Fruit fly (Drosophila melanogaster): Measurements from ENCODE around the gene Abl.
A peak's percentile ranks its signal among the peaks of the same experiment; 100 is the strongest.

Gene Abl

DNA sequence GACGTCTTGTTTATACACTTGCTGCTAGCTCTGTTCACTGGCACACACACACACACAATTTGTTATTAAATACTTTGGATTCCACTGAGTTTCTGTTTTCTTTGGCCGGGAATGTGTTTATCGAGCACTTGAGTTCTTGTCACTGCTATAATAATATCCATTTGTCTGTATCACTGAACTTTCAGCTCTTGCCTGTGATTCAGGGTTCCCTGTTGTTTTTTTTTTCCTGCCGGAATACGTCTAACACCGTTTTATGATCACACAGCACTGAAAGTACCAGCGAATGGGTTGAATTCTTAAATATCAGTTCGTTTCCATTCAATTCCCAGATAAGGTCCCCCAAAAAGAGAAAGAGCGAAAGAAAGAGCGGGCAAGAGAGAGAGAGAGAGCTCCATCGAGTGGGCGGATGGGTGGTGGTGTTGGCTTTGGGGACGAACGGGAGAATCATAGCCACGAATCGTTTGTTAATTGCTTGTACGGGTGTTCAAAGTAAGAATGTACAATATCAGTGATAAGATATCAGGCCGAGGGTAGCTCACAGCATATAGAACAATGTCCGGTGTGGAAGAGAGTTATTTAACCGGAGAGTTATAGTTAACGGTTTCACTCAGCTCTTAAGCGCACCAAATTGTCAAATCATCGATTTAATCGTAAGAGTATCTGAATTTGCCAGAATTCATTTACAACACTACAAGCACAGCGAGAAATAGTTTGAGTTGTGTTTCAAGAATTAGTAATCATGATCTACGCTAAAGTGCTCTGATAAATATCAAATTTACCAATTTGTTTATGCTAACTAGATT, 20.2 kb upstream of the Abl start, which contains the start of gene Galphaf:
TSS of gene Galphaf (minus strand) at position 272 of the 803 bp plus-strand sequence.
- TF ChIP-seq ovo (GFP tag; optimal IDR thresholded peaks at IDR 0.05): no peak
- TF ChIP-seq CG14711 (tag; optimal IDR thresholded peaks at IDR 0.05): no peak
- no peak for TF ChIP-seq CG7045 (GFP tag; optimal IDR thresholded peaks at IDR 0.05)
- peak; percentile 3 for TF ChIP-seq CG12768 (GFP tag; optimal IDR thresholded peaks at IDR 0.05)
- no peak for TF ChIP-seq cnc (optimal IDR thresholded peaks at IDR 0.05)
- TF ChIP-seq kay (GFP tag; ENCODE audit: borderline replicate concordance): peak; percentile 40
- peak; percentile 16 for TF ChIP-seq CG33017 (tag; optimal IDR thresholded peaks at IDR 0.05)
- TF ChIP-seq toe (GFP tag; optimal IDR thresholded peaks at IDR 0.05): no peak
- no peak for TF ChIP-seq bab1 (GFP tag; optimal IDR thresholded peaks at IDR 0.05)
- no peak for TF ChIP-seq CG7101 (tag; optimal IDR thresholded peaks at IDR 0.05)
- TF ChIP-seq cic (GFP tag; optimal IDR thresholded peaks at IDR 0.05): peak; percentile 37
- no peak for TF ChIP-seq Hr96 (GFP tag; optimal IDR thresholded peaks at IDR 0.05)
- no peak for TF ChIP-seq tj (GFP tag; optimal IDR thresholded peaks at IDR 0.05)
- TF ChIP-seq CG11617 (GFP tag; optimal IDR thresholded peaks at IDR 0.05): no peak
- no peak for TF ChIP-seq Mnt (GFP tag; optimal IDR thresholded peaks at IDR 0.05)
- TF ChIP-seq pad (GFP tag; optimal IDR thresholded peaks at IDR 0.05): no peak
- TF ChIP-seq Crg-1 (GFP tag; optimal IDR thresholded peaks at IDR 0.05): no peak
- TF ChIP-seq Clk (GFP tag; optimal IDR thresholded peaks at IDR 0.05): no peak
- TF ChIP-seq CG5204 (GFP tag; optimal IDR thresholded peaks at IDR 0.05): peak; percentile 1
- TF ChIP-seq CG1620 (GFP tag; optimal IDR thresholded peaks at IDR 0.05): no peak

- peak; percentile 27 for TF ChIP-seq kay (GFP tag; ENCODE audit: borderline replicate concordance)
- no peak for TF ChIP-seq pad (GFP tag; optimal IDR thresholded peaks at IDR 0.05)
Measured at dm6 chr3L:16666429-16667005, 18.8 kb upstream of the Abl start.

dm6 chr3L:16664146-16664722, 16.6 kb upstream of the Abl start:
- TF ChIP-seq CG33017 (tag; optimal IDR thresholded peaks at IDR 0.05) (no peak), bab1 (GFP tag; optimal IDR thresholded peaks at IDR 0.05) (no peak), CG1620 (GFP tag; optimal IDR thresholded peaks at IDR 0.05) (no peak), CG11617 (GFP tag; optimal IDR thresholded peaks at IDR 0.05) (no peak), Crg-1 (GFP tag; optimal IDR thresholded peaks at IDR 0.05) (no peak), CG5204 (GFP tag; optimal IDR thresholded peaks at IDR 0.05) (no peak), Clk (GFP tag; optimal IDR thresholded peaks at IDR 0.05) (no peak), CG14711 (tag; optimal IDR thresholded peaks at IDR 0.05) (no peak), tj (GFP tag; optimal IDR thresholded peaks at IDR 0.05) (no peak), kay (GFP tag; ENCODE audit: borderline replicate concordance) (no peak), Hr96 (GFP tag; optimal IDR thresholded peaks at IDR 0.05) (no peak), CG12768 (GFP tag; optimal IDR thresholded peaks at IDR 0.05) (no peak), cic (GFP tag; optimal IDR thresholded peaks at IDR 0.05) (no peak)

DNA sequence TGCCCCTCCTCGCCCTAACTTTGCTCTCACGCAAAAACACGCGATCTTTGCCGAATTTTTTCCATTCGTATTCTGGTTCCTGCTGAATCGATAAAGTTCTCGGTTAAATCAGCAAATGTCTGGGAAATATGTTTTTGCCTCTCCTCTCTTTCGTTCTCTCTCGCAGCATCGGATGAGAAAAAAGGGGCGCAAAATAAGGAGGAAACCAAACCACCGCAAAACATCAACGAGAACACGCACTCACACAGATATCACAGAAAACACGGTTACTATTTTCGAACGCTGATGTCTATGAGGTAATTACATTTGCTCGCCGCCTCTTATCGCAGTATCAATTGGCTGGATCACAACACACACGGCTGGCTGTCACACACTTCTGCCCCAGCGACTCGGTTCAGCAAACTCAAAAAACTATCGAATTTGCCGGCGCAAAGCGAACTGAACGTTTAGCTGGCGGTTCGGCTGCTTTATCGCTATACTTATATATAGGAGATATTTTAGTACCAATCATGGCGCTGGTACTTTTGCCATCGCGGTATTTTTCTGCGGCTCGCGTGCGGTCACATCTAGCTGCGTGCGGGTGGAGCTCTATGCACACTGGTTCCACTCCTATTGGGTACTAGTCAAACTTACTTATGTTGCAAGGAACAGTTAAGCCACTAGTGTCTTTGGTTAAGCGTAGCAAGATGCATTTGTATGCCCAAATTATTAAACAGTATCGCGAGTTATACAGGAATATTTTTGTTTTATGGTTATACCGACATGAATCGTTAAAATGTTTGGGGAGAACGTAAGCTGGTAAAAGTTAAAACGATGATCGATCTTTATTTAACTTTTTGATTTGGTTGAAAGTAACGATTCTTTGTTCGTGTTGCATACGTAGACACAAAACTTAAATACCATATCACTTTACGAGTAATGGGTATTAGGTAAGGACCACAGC, 13.8 kb upstream of the Abl start, which contains the start of gene Baldspot:
TSS of gene Baldspot (minus strand) at position 449 of the 943 bp plus-strand sequence.
- TF ChIP-seq CG5204 (GFP tag; optimal IDR thresholded peaks at IDR 0.05) (peak; percentile 50), cnc (optimal IDR thresholded peaks at IDR 0.05) (no peak), Hr96 (GFP tag; optimal IDR thresholded peaks at IDR 0.05) (peak; percentile 81), CG1620 (GFP tag; optimal IDR thresholded peaks at IDR 0.05) (peak; percentile 54), Clk (GFP tag; optimal IDR thresholded peaks at IDR 0.05) (peak; percentile 37), pad (GFP tag; optimal IDR thresholded peaks at IDR 0.05) (peak; percentile 91), CG12768 (GFP tag; optimal IDR thresholded peaks at IDR 0.05) (peak; percentile 73), Mnt (GFP tag; optimal IDR thresholded peaks at IDR 0.05) (peak; percentile 85), cic (GFP tag; optimal IDR thresholded peaks at IDR 0.05) (peak; percentile 85), Crg-1 (GFP tag; optimal IDR thresholded peaks at IDR 0.05) (peak; percentile 33), kay (GFP tag; ENCODE audit: borderline replicate concordance) (no peak), CG7045 (GFP tag; optimal IDR thresholded peaks at IDR 0.05) (peak; percentile 73), toe (GFP tag; optimal IDR thresholded peaks at IDR 0.05) (peak; percentile 36), bab1 (GFP tag; optimal IDR thresholded peaks at IDR 0.05) (peak; percentile 31), CG11617 (GFP tag; optimal IDR thresholded peaks at IDR 0.05) (no peak), tj (GFP tag; optimal IDR thresholded peaks at IDR 0.05) (no peak), CG7101 (tag; optimal IDR thresholded peaks at IDR 0.05) (peak; percentile 63), CG14711 (tag; optimal IDR thresholded peaks at IDR 0.05) (peak; percentile 71), CG33017 (tag; optimal IDR thresholded peaks at IDR 0.05) (peak; percentile 60), ovo (GFP tag; optimal IDR thresholded peaks at IDR 0.05) (peak; percentile 50)
